Worm (Caenorhabditis elegans): ENCODE measurements around the gene puf-3.
A peak's percentile ranks its signal among the peaks of the same experiment; 100 is the strongest.

puf-3 gene

ce11 chrIV:13549350-13549749 is 37.4 kb upstream of the puf-3 start:
- TF ChIP-seq M03D4.4 (tag; optimal IDR thresholded peaks at IDR 0.05): peak; percentile 54
- TF ChIP-seq ceh-43 (GFP tag; optimal IDR thresholded peaks at IDR 0.05): no peak
- no peak for TF ChIP-seq ceh-39 (tag; optimal IDR thresholded peaks at IDR 0.05)
- TF ChIP-seq mab-5 (tag; optimal IDR thresholded peaks at IDR 0.05): no peak
- TF ChIP-seq sptf-1 (tag; optimal IDR thresholded peaks at IDR 0.05): peak; percentile 50

ce11 chrIV:13548188-13548587 is 36.2 kb upstream of the puf-3 start, which contains the start of gene F52G2.3:
TSS of gene F52G2.3 (minus strand) at chrIV:13548230.
- no peak for TF ChIP-seq M03D4.4 (tag; optimal IDR thresholded peaks at IDR 0.05)
- TF ChIP-seq ceh-39 (tag; optimal IDR thresholded peaks at IDR 0.05): no peak
- TF ChIP-seq blmp-1 (tag; optimal IDR thresholded peaks at IDR 0.05): no peak
- no peak for TF ChIP-seq nhr-237 (tag; optimal IDR thresholded peaks at IDR 0.05)
- TF ChIP-seq nhr-76 (tag; optimal IDR thresholded peaks at IDR 0.05): no peak
- TF ChIP-seq sptf-1 (tag; optimal IDR thresholded peaks at IDR 0.05): no peak
- no peak for TF ChIP-seq mep-1 (tag; optimal IDR thresholded peaks at IDR 0.05)
- no peak for TF ChIP-seq zip-8 (tag; optimal IDR thresholded peaks at IDR 0.05)
- no peak for TF ChIP-seq ztf-11 (tag; optimal IDR thresholded peaks at IDR 0.05)
- TF ChIP-seq lin-32 (GFP tag; optimal IDR thresholded peaks at IDR 0.05): no peak
- TF ChIP-seq mls-2 (tag; optimal IDR thresholded peaks at IDR 0.05): no peak
- no peak for TF ChIP-seq hlh-1 (tag; optimal IDR thresholded peaks at IDR 0.05)
- TF ChIP-seq unc-39 (tag; optimal IDR thresholded peaks at IDR 0.05): no peak
- TF ChIP-seq lsy-2 (tag; optimal IDR thresholded peaks at IDR 0.05): no peak
- TF ChIP-seq snpc-4 (tag; optimal IDR thresholded peaks at IDR 0.05): no peak
- no peak for TF ChIP-seq unc-120 (tag; optimal IDR thresholded peaks at IDR 0.05; ENCODE audit: poor library complexity, severe bottlenecking)
- no peak for TF ChIP-seq nhr-12 (tag; optimal IDR thresholded peaks at IDR 0.05)
- TF ChIP-seq ces-1 (GFP tag; optimal IDR thresholded peaks at IDR 0.05): no peak

- TF ChIP-seq nhr-237 (tag; optimal IDR thresholded peaks at IDR 0.05) (no peak), bed-3 (GFP tag; optimal IDR thresholded peaks at IDR 0.05) (no peak), ceh-39 (tag; optimal IDR thresholded peaks at IDR 0.05) (no peak), unc-62 (GFP tag; optimal IDR thresholded peaks at IDR 0.05) (no peak)
Observed at ce11 chrIV:13540165-13540564, 28.2 kb upstream of the puf-3 start, which contains the start of gene rsd-2. TSS of gene rsd-2 (minus strand) at chrIV:13540265.

- TF ChIP-seq hlh-1 (tag; optimal IDR thresholded peaks at IDR 0.05) (no peak), nhr-28 (tag; optimal IDR thresholded peaks at IDR 0.05) (no peak), lsy-2 (tag; optimal IDR thresholded peaks at IDR 0.05) (peak; percentile 84), nhr-76 (tag; optimal IDR thresholded peaks at IDR 0.05) (no peak), lin-32 (GFP tag; optimal IDR thresholded peaks at IDR 0.05) (no peak), unc-62 (GFP tag; optimal IDR thresholded peaks at IDR 0.05) (no peak), ceh-39 (tag; optimal IDR thresholded peaks at IDR 0.05) (no peak), mab-5 (tag; optimal IDR thresholded peaks at IDR 0.05) (no peak)
Observed at ce11 chrIV:13538901-13539300, 26.9 kb upstream of the puf-3 start.

ce11 chrIV:13525223-13525622 is 13.3 kb upstream of the puf-3 start:
- TF ChIP-seq nhr-28 (tag; optimal IDR thresholded peaks at IDR 0.05): no peak
- TF ChIP-seq flh-1 (GFP tag; optimal IDR thresholded peaks at IDR 0.05): no peak
- no peak for TF ChIP-seq ceh-43 (GFP tag; optimal IDR thresholded peaks at IDR 0.05)
- TF ChIP-seq tbx-8 (GFP tag; optimal IDR thresholded peaks at IDR 0.05): no peak

- TF ChIP-seq drap-1 (GFP tag; optimal IDR thresholded peaks at IDR 0.05): no peak
- TF ChIP-seq nhr-76 (tag; optimal IDR thresholded peaks at IDR 0.05): no peak
- no peak for TF ChIP-seq nhr-237 (tag; optimal IDR thresholded peaks at IDR 0.05)
- no peak for TF ChIP-seq ceh-43 (GFP tag; optimal IDR thresholded peaks at IDR 0.05)
- no peak for TF ChIP-seq nhr-28 (tag; optimal IDR thresholded peaks at IDR 0.05)
- TF ChIP-seq ceh-83 (GFP tag; optimal IDR thresholded peaks at IDR 0.05): no peak
- no peak for TF ChIP-seq sem-2 (GFP tag; optimal IDR thresholded peaks at IDR 0.05)
- peak; percentile 32 for TF ChIP-seq ces-1 (GFP tag; optimal IDR thresholded peaks at IDR 0.05)
- peak; percentile 11 for TF ChIP-seq hlh-1 (tag; optimal IDR thresholded peaks at IDR 0.05)
- TF ChIP-seq mep-1 (tag; optimal IDR thresholded peaks at IDR 0.05): no peak
Observed at ce11 chrIV:13521785-13522184, 9.8 kb upstream of the puf-3 start, which contains the start of gene dcap-2. TSS of gene dcap-2 (minus strand) at chrIV:13521870.

- TF ChIP-seq unc-62 (GFP tag; optimal IDR thresholded peaks at IDR 0.05): no peak
- TF ChIP-seq nhr-237 (tag; optimal IDR thresholded peaks at IDR 0.05): no peak
- no peak for TF ChIP-seq drap-1 (GFP tag; optimal IDR thresholded peaks at IDR 0.05)
Observed at ce11 chrIV:13513010-13513409, 1.0 kb upstream of the puf-3 start.

Measured in whole organism, mixed stage, embryonic.